Worm (Caenorhabditis elegans) whole organism, young adult: ENCODE data around the gene blos-7.

Source experiments
- ceh-58 ChIP-seq: fragments of 200-800 bp; sonication (Bioruptor generic); IDR thresholded peaks from 2 replicates; pipeline ENCODE4 v1.3.6; 2022; ENCODE audit warnings: missing genetic modification characterization, missing compliant biosample characterization
- fkh-3 ChIP-seq: sonication (generic microtip); optimal IDR thresholded peaks from 2 replicates; lab custom pipeline; 2016; ENCODE audit warnings: mild to moderate bottlenecking, missing genetic modification characterization, missing compliant biosample characterization
- him-1 ChIP-seq: sonication (generic microtip); optimal IDR thresholded peaks from 2 replicates; lab custom pipeline; 2016; ENCODE audit warnings: missing genotype, missing genetic modification reagents, missing genetic modification characterization, missing compliant biosample characterization
- hlh-12 ChIP-seq: sonication (generic microtip); optimal IDR thresholded peaks from 2 replicates; lab custom pipeline; 2016; ENCODE audit warnings: missing genetic modification characterization, missing compliant biosample characterization
- madf-8 ChIP-seq: fragments of 200-800 bp; sonication (Bioruptor generic); conservative IDR thresholded peaks from 2 replicates; pipeline ENCODE4 v1.3.6; 2022; ENCODE audit warnings: missing genetic modification reagents, missing genetic modification characterization, missing compliant biosample characterization
- repo-1 ChIP-seq: sonication (generic microtip); optimal IDR thresholded peaks from 2 replicates; lab custom pipeline; 2017; ENCODE audit warnings: mild to moderate bottlenecking, missing genetic modification characterization, missing compliant biosample characterization
- snpc-4 ChIP-seq, 5 experiments: fragments of 150-350 bp in 1 of 5; sonication (generic microtip) in 4 of 5; optimal IDR thresholded peaks; 2 replicates each; lab custom pipeline; 2014 to 2018; ENCODE audit warnings: missing genetic modification characterization in 5 of 5, missing biosample characterization in 3 of 5, antibody characterized with exemption in 2 of 5, mild to moderate bottlenecking in 2 of 5, missing compliant biosample characterization in 2 of 5, missing genotype in 2 of 5, moderate library complexity in 2 of 5, missing genetic modification reagents in 1 of 5
- unc-62 ChIP-seq: fragments of 150-350 bp; optimal IDR thresholded peaks from 2 replicates; lab custom pipeline; 2014; ENCODE audit warnings: missing biosample characterization, missing genetic modification reagents, missing genetic modification characterization
- ztf-18 ChIP-seq: sonication (generic microtip); optimal IDR thresholded peaks from 2 replicates; lab custom pipeline; 2016; ENCODE audit warnings: missing genotype, mild to moderate bottlenecking, missing genetic modification characterization, missing compliant biosample characterization

- TF ChIP-seq repo-1 = no peak
- TF ChIP-seq fkh-3 (tag; lab: Kevin White, UChicago) = no peak
- TF ChIP-seq unc-62 = no peak
- no peak for TF ChIP-seq him-1 (tag; lab: Kevin White, UChicago)
- TF ChIP-seq snpc-4 (GFP tag; optimal IDR thresholded peaks at IDR 0.05; lab: Kevin White, UChicago) = no peak
- TF ChIP-seq snpc-4 (tag; optimal IDR thresholded peaks at IDR 0.05; lab: Kevin White, UChicago) = no peak
- TF ChIP-seq ceh-58 (GFP tag; lab: Robert Waterston, UW) = no peak
- TF ChIP-seq hlh-12 (tag; lab: Kevin White, UChicago) = no peak
- no peak for TF ChIP-seq madf-8 (GFP tag; lab: Robert Waterston, UW)
- TF ChIP-seq ztf-18 (tag; lab: Kevin White, UChicago) = no peak
Observed at ce11 chrIV:3632475-3632874, 49.8 kb upstream of the blos-7 start.
